Fruit fly (Drosophila melanogaster): ENCODE measurements around the gene DIP-gamma.
A peak's percentile ranks its signal among the peaks of the same experiment; 100 is the strongest.

Gene DIP-gamma

dm6 chr3R:28950859-28951351 is 19.3 kb downstream of the DIP-gamma start:
- TF ChIP-seq Dbx (GFP tag; IDR thresholded peaks at IDR 0.05) (0 out of 3 replicates have a peak, but pooled peaks have one; percentile 19), abd-A (tag; optimal IDR thresholded peaks at IDR 0.05) (peak; percentile 84), chinmo (GFP tag; IDR thresholded peaks at IDR 0.05; ENCODE audit: partially characterized antibody) (0 out of 4 replicates have a peak, but pooled peaks have one; percentile 12), Hr51 (GFP tag; optimal IDR thresholded peaks at IDR 0.05) (peak in 1 of 2 experiments; percentile 11), sqz (GFP tag; optimal IDR thresholded peaks at IDR 0.05) (peak; percentile 1), CG11093 (GFP tag; IDR thresholded peaks at IDR 0.05) (no peak), Hr39 (optimal IDR thresholded peaks at IDR 0.05) (peak; percentile 58), CG10979 (tag; optimal IDR thresholded peaks at IDR 0.05) (no peak), crol (GFP tag; IDR thresholded peaks at IDR 0.05) (peak; percentile 63), danr (GFP tag; IDR thresholded peaks at IDR 0.05) (no peak)

- no peak for TF ChIP-seq CG4424 (GFP tag; optimal IDR thresholded peaks at IDR 0.05)
- TF ChIP-seq maf-S (GFP tag; optimal IDR thresholded peaks at IDR 0.05): no peak
- TF ChIP-seq gcm2 (GFP tag; optimal IDR thresholded peaks at IDR 0.05): no peak
- no peak for TF ChIP-seq Trl (optimal IDR thresholded peaks at IDR 0.05)
- TF ChIP-seq Trl (GFP tag; optimal IDR thresholded peaks at IDR 0.05): no peak
- no peak for TF ChIP-seq pzg (GFP tag; optimal IDR thresholded peaks at IDR 0.05)
- TF ChIP-seq CG15696 (tag; optimal IDR thresholded peaks at IDR 0.05): no peak
- TF ChIP-seq Nf-YB (GFP tag; optimal IDR thresholded peaks at IDR 0.05): no peak
- TF ChIP-seq Sox100B (GFP tag; optimal IDR thresholded peaks at IDR 0.05): no peak
- no peak for TF ChIP-seq Hand (GFP tag; optimal IDR thresholded peaks at IDR 0.05)
- no peak for TF ChIP-seq CG7963 (GFP tag; IDR thresholded peaks at IDR 0.05; ENCODE audit: partially characterized antibody)
- TF ChIP-seq cwo (GFP tag; optimal IDR thresholded peaks at IDR 0.05): no peak
- TF ChIP-seq CG9932 (GFP tag; IDR thresholded peaks at IDR 0.05): no peak
- TF ChIP-seq lilli (GFP tag; optimal IDR thresholded peaks at IDR 0.05): no peak
- no peak for TF ChIP-seq emc (GFP tag; optimal IDR thresholded peaks at IDR 0.05)
- no peak for TF ChIP-seq ken (GFP tag; IDR thresholded peaks at IDR 0.05)
- TF ChIP-seq tap (tag; optimal IDR thresholded peaks at IDR 0.05): no peak
Measured at dm6 chr3R:28922744-28923143, 47.4 kb downstream of the DIP-gamma start, which contains the start of gene CG11828. Gene CG11828 (plus strand): TSS chr3R:28923044.

dm6 chr3R:28913890-28914750 is 56.1 kb downstream of the DIP-gamma start:
- TF ChIP-seq PHDP (tag; optimal IDR thresholded peaks at IDR 0.05) (no peak), CG2199 (GFP tag; IDR thresholded peaks at IDR 0.05) (no peak), nom (GFP tag; optimal IDR thresholded peaks at IDR 0.05) (peak; percentile 67), Ets65A (GFP tag) (peak; percentile 59), slbo (GFP tag; IDR thresholded peaks at IDR 0.05) (peak; percentile 23; the same call in 1 of the 2 replicates), Dref (GFP tag; IDR thresholded peaks at IDR 0.05) (no peak), CG12769 (tag; optimal IDR thresholded peaks at IDR 0.05) (peak; percentile 79), CG1832 (GFP tag; optimal IDR thresholded peaks at IDR 0.05) (peak; percentile 23), Med (GFP tag) (peak; percentile 2), twi (tag; optimal IDR thresholded peaks at IDR 0.05) (peak; percentile 10), sd (tag; optimal IDR thresholded peaks at IDR 0.05) (peak; percentile 50), so (GFP tag; IDR thresholded peaks at IDR 0.05) (0 out of 3 replicates have a peak, but pooled peaks have one; percentile 12), sr (GFP tag; IDR thresholded peaks at IDR 0.05) (peak; percentile 95), CG10543 (GFP tag; optimal IDR thresholded peaks at IDR 0.05) (peak; percentile 31), CG14441 (GFP tag; IDR thresholded peaks at IDR 0.05) (no peak), ERR (GFP tag; optimal IDR thresholded peaks at IDR 0.05) (no peak), Rx (GFP tag; IDR thresholded peaks at IDR 0.05) (no peak)

Data from whole organism, embryonic.